Fruit fly (Drosophila melanogaster): ENCODE measurements around the gene CG40485.
"Not testable (repeated sequence)": the region's sequence is repeated elsewhere in the genome, so short reads cannot be mapped to it uniquely, and the experiment has no call there.

DNA sequence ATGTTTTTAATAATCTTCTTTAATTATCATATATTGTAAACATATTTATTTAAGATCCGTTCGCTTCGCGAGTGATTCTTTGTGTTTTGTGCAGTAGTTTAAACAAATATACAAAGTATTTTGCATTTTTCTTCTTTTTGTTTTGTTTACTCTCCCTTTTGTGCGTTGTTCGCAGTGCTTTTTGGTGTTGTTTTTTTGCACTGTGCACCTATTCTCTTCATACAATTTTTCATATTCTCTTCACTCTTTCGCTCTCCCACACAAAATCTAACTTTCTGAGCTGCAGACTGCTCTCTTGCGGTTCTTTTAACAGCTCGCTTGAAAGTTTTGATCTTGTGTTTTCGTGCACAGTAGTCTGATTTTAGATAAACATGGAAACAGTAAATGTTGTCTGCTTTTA, 12.2 kb downstream of the CG40485 start:
- not testable (repeated sequence) for TF ChIP-seq gl (tag; optimal IDR thresholded peaks at IDR 0.05); CG10348 (GFP tag; IDR thresholded peaks at IDR 0.05); D1 (tag; optimal IDR thresholded peaks at IDR 0.05)
- TF ChIP-seq CG4496 (GFP tag; IDR thresholded peaks at IDR 0.05), result peak; percentile 66; the same call in 2 of the 3 replicates
